Fruit fly (Drosophila melanogaster): ENCODE measurements around the gene CG33159.

Gene CG33159

dm6 chr3L:3164951-3165350, 39.3 kb downstream of the CG33159 start, which contains the start of gene CG32280 (continued):
- no peak for TF ChIP-seq cad (GFP tag; optimal IDR thresholded peaks at IDR 0.05)
- no peak for TF ChIP-seq GATAe (GFP tag; conservative IDR thresholded peaks at IDR 0.05)
- TF ChIP-seq dati (GFP tag; IDR thresholded peaks at IDR 0.05) = no peak
- peak; percentile 77 for TF ChIP-seq CG3995 (GFP tag; optimal IDR thresholded peaks at IDR 0.05)
- no peak for TF ChIP-seq CG12236 (GFP tag; optimal IDR thresholded peaks at IDR 0.05)
- no peak for TF ChIP-seq D (optimal IDR thresholded peaks at IDR 0.05)
- TF ChIP-seq D (GFP tag; optimal IDR thresholded peaks at IDR 0.05) = no peak
- peak; percentile 47 for TF ChIP-seq HHEX (GFP tag; optimal IDR thresholded peaks at IDR 0.05)
- no peak for TF ChIP-seq CG17359 (tag; optimal IDR thresholded peaks at IDR 0.05)
- TF ChIP-seq CG7928 (GFP tag; optimal IDR thresholded peaks at IDR 0.05) = no peak
- no peak for TF ChIP-seq Taf1 (GFP tag; IDR thresholded peaks at IDR 0.05)
- TF ChIP-seq Nf-YB (GFP tag; optimal IDR thresholded peaks at IDR 0.05) = no peak
- no peak for TF ChIP-seq CG9876 (GFP tag; optimal IDR thresholded peaks at IDR 0.05)
- no peak for TF ChIP-seq ssp (GFP tag; IDR thresholded peaks at IDR 0.05)
- no peak for TF ChIP-seq sens-2 (GFP tag; IDR thresholded peaks at IDR 0.05)
- TF ChIP-seq CG6791 (GFP tag; IDR thresholded peaks at IDR 0.05; ENCODE audit: partially characterized antibody) = peak; percentile 89
- no peak for TF ChIP-seq hkb (optimal IDR thresholded peaks at IDR 0.05)
- no peak for TF ChIP-seq hkb (GFP tag; IDR thresholded peaks at IDR 0.05)
- TF ChIP-seq CG30403 (GFP tag; optimal IDR thresholded peaks at IDR 0.05) = peak; percentile 6
- no peak for TF ChIP-seq CG11695 (GFP tag; IDR thresholded peaks at IDR 0.05)
- TF ChIP-seq sens (GFP tag) = peak; percentile 91
- no peak for TF ChIP-seq Side (GFP tag; optimal IDR thresholded peaks at IDR 0.05)
- TF ChIP-seq sisA (GFP tag; IDR thresholded peaks at IDR 0.05) = no peak
- no peak for TF ChIP-seq dimm (GFP tag; IDR thresholded peaks at IDR 0.05)
- peak; percentile 13 for TF ChIP-seq Xbp1 (GFP tag; optimal IDR thresholded peaks at IDR 0.05)
- peak; percentile 19 for TF ChIP-seq CG8290 (GFP tag; optimal IDR thresholded peaks at IDR 0.05)
- no peak for TF ChIP-seq CG8290 (tag; optimal IDR thresholded peaks at IDR 0.05)
- TF ChIP-seq Scr (GFP tag; IDR thresholded peaks at IDR 0.05; ENCODE audit: partially characterized antibody) = peak; percentile 84
- peak; percentile 40 for TF ChIP-seq Fer1 (GFP tag; optimal IDR thresholded peaks at IDR 0.05)
- no peak for TF ChIP-seq CG17568 (GFP tag; optimal IDR thresholded peaks at IDR 0.05)
- peak; percentile 40; the same call in 1 of the 2 replicates for TF ChIP-seq NFAT (GFP tag; IDR thresholded peaks at IDR 0.05)
- peak; percentile 76; the same call in 1 of the 2 replicates for TF ChIP-seq CG42726 (GFP tag; IDR thresholded peaks at IDR 0.05; ENCODE audit: partially characterized antibody)
- no peak for TF ChIP-seq CG12071 (GFP tag; optimal IDR thresholded peaks at IDR 0.05)
- TF ChIP-seq CG4424 (GFP tag; optimal IDR thresholded peaks at IDR 0.05) = peak; percentile 6
- TF ChIP-seq Dip3 (GFP tag; optimal IDR thresholded peaks at IDR 0.05) = no peak
- no peak for TF ChIP-seq Ets65A (GFP tag)
- TF ChIP-seq CG16815 (GFP tag; optimal IDR thresholded peaks at IDR 0.05) = no peak
- peak; percentile 26 for TF ChIP-seq dm (GFP tag; optimal IDR thresholded peaks at IDR 0.05)
- peak; percentile 82 for TF ChIP-seq Dll (GFP tag; IDR thresholded peaks at IDR 0.05; ENCODE audit: partially characterized antibody)
- no peak for TF ChIP-seq BtbVII (GFP tag; optimal IDR thresholded peaks at IDR 0.05)
- TF ChIP-seq Hey (tag; optimal IDR thresholded peaks at IDR 0.05) = no peak
- TF ChIP-seq Nf-YC (tag; optimal IDR thresholded peaks at IDR 0.05) = peak; percentile 20
- TF ChIP-seq CG10147 (GFP tag; optimal IDR thresholded peaks at IDR 0.05) = no peak
- no peak for TF ChIP-seq Vsx1 (GFP tag; optimal IDR thresholded peaks at IDR 0.05)
- no peak for TF ChIP-seq sr (GFP tag; IDR thresholded peaks at IDR 0.05)
- no peak for TF ChIP-seq CG4404 (GFP tag; IDR thresholded peaks at IDR 0.05)
- no peak for TF ChIP-seq CG4854 (GFP tag; optimal IDR thresholded peaks at IDR 0.05)
- TF ChIP-seq ftz-f1 (GFP tag; optimal IDR thresholded peaks at IDR 0.05) = no peak
- no peak for TF ChIP-seq tgo (GFP tag; IDR thresholded peaks at IDR 0.05)
- peak; percentile 77 for TF ChIP-seq CG9797 (GFP tag; optimal IDR thresholded peaks at IDR 0.05)
- peak; percentile 69 for TF ChIP-seq CG34376 (GFP tag; optimal IDR thresholded peaks at IDR 0.05)
- no peak for TF ChIP-seq CG10565 (GFP tag; optimal IDR thresholded peaks at IDR 0.05)
- TF ChIP-seq CG4730 (GFP tag; IDR thresholded peaks at IDR 0.05) = no peak
- TF ChIP-seq yki (optimal IDR thresholded peaks at IDR 0.05) = no peak
